Fruit fly (Drosophila melanogaster) Kc167 (cell line): Measurements from ENCODE around the gene Mst36Fa.

Experiments
- Myc ChIP-seq: fragments of >200 bp; optimal IDR thresholded peaks from 2 replicates; lab custom pipeline; 2017; ENCODE audit warnings: missing external identifiers
- Sin3A ChIP-seq: fragments of >200 bp; optimal IDR thresholded peaks from 2 replicates; lab custom pipeline; 2018; ENCODE audit warnings: missing external identifiers
- h ChIP-seq: fragments of >200 bp; optimal IDR thresholded peaks from 3 replicates; lab custom pipeline; 2018; ENCODE audit warnings: missing external identifiers
- psq ChIP-seq: fragments of >200 bp; optimal IDR thresholded peaks from 2 replicates; lab custom pipeline; 2017; ENCODE audit warnings: missing external identifiers
- ttk ChIP-seq: sonication (Bioruptor generic); optimal IDR thresholded peaks from 2 replicates; lab custom pipeline; 2017; ENCODE audit warnings: missing external identifiers

- TF ChIP-seq h (lab: Kevin White, UChicago) (no peak), psq (lab: Kevin White, UChicago) (no peak), Myc (no peak), Sin3A (lab: Kevin White, UChicago) (no peak), ttk (lab: Kevin White, UChicago) (no peak)
Measured at dm6 chr2L:18656691-18657237, 20.0 kb downstream of the Mst36Fa start.
